Fruit fly (Drosophila melanogaster) whole organism, embryonic: ENCODE results near the gene D12.

ENCODE experiments used
- Atf3 ChIP-seq: fragments of 200-800 bp; sonication (Bioruptor generic); optimal IDR thresholded peaks from 3 replicates; lab custom pipeline; 2016; ENCODE audit warnings: missing biosample characterization, missing genetic modification characterization
- CG1024 ChIP-seq: fragments of 200-800 bp; sonication (Bioruptor generic); IDR thresholded peaks from 2 replicates; pipeline ENCODE4 v1.3.6; 2022; ENCODE audit warnings: missing biosample characterization, missing genetic modification characterization
- CG12236 ChIP-seq: fragments of 200-800 bp; sonication (Bioruptor generic); optimal IDR thresholded peaks from 2 replicates; lab custom pipeline; 2016; ENCODE audit warnings: missing biosample characterization, missing genetic modification characterization
- CG12659 ChIP-seq: fragments of 200-800 bp; sonication (Bioruptor generic); optimal IDR thresholded peaks from 3 replicates; lab custom pipeline; 2017; ENCODE audit warnings: mild to moderate bottlenecking, missing biosample characterization, missing genetic modification reagents, missing genetic modification characterization
- CG1529 ChIP-seq: fragments of 200-800 bp; sonication (Bioruptor generic); optimal IDR thresholded peaks from 3 replicates; lab custom pipeline; 2018; ENCODE audit warnings: missing biosample characterization, missing genetic modification characterization
- CG15696 ChIP-seq: fragments of 200-800 bp; sonication (Bioruptor generic); optimal IDR thresholded peaks from 2 replicates; lab custom pipeline; 2019; ENCODE audit warnings: missing biosample characterization, mild to moderate bottlenecking, missing genetic modification characterization, moderate library complexity
- CG1647 ChIP-seq: fragments of 200-800 bp; sonication (Bioruptor generic); optimal IDR thresholded peaks from 3 replicates; lab custom pipeline; 2016; ENCODE audit warnings: missing biosample characterization, missing genetic modification characterization
- CG18476 ChIP-seq: fragments of 200-800 bp; sonication (Bioruptor generic); optimal IDR thresholded peaks from 2 replicates; lab custom pipeline; 2016; ENCODE audit warnings: missing biosample characterization, mild to moderate bottlenecking, missing genetic modification characterization
- CG18599 ChIP-seq: fragments of 200-800 bp; sonication (Bioruptor generic); optimal IDR thresholded peaks from 3 replicates; lab custom pipeline; 2017; ENCODE audit warnings: missing biosample characterization, missing genetic modification characterization, mild to moderate bottlenecking, moderate library complexity, missing genetic modification reagents
- CG2116 ChIP-seq: fragments of 200-800 bp; sonication (Bioruptor generic); optimal IDR thresholded peaks from 3 replicates; lab custom pipeline; 2018; ENCODE audit warnings: missing biosample characterization, mild to moderate bottlenecking, missing genetic modification characterization
- CG2678 ChIP-seq: fragments of 200-800 bp; sonication (Bioruptor generic); optimal IDR thresholded peaks from 3 replicates; lab custom pipeline; 2019; ENCODE audit warnings: missing biosample characterization, mild to moderate bottlenecking, missing genetic modification characterization, moderate library complexity
- CG4404 ChIP-seq: fragments of 200-800 bp; sonication (Bioruptor generic); IDR thresholded peaks from 2 replicates; pipeline ENCODE4 v1.3.6; 2022; ENCODE audit warnings: missing biosample characterization, missing genetic modification characterization
- CG6689 ChIP-seq: fragments of 200-800 bp; sonication (Bioruptor generic); IDR thresholded peaks from 2 replicates; pipeline ENCODE4 v1.3.6; 2022; ENCODE audit warnings: missing biosample characterization, missing genetic modification characterization
- CG9876 ChIP-seq: fragments of 200-800 bp; sonication (Bioruptor generic); optimal IDR thresholded peaks from 2 replicates; lab custom pipeline; 2016; ENCODE audit warnings: missing biosample characterization, missing genetic modification characterization
- Dp ChIP-seq: fragments of 200-800 bp; sonication (Bioruptor generic); optimal IDR thresholded peaks from 2 replicates; lab custom pipeline; 2018; ENCODE audit warnings: missing biosample characterization, mild to moderate bottlenecking, missing genetic modification characterization, moderate library complexity
- E2f1 ChIP-seq: fragments of 200-800 bp; sonication (Bioruptor generic); IDR thresholded peaks from 2 replicates; pipeline ENCODE4 v1.3.6; 2022; ENCODE audit warnings: missing biosample characterization, missing genetic modification characterization
- E2f2 ChIP-seq: fragments of 200-800 bp; sonication (Bioruptor generic); IDR thresholded peaks from 2 replicates; pipeline ENCODE4 v1.3.6; 2022; ENCODE audit warnings: missing biosample characterization, missing genetic modification characterization
- H2.0 ChIP-seq: fragments of 200-800 bp; sonication (Bioruptor generic); IDR thresholded peaks from 2 replicates; pipeline ENCODE4 v1.3.6; 2022; ENCODE audit warnings: missing biosample characterization, missing genetic modification characterization
- Hsf ChIP-seq: fragments of 200-800 bp; sonication (Bioruptor generic); optimal IDR thresholded peaks from 3 replicates; lab custom pipeline; 2016; ENCODE audit warnings: missing biosample characterization, missing genetic modification characterization
- Meics ChIP-seq: fragments of 200-800 bp; sonication (Bioruptor generic); optimal IDR thresholded peaks from 2 replicates; lab custom pipeline; 2017; ENCODE audit warnings: missing biosample characterization, mild to moderate bottlenecking, missing genetic modification characterization
- NFAT ChIP-seq: fragments of 200-800 bp; sonication (Bioruptor generic); IDR thresholded peaks from 2 replicates; pipeline ENCODE4 v1.3.6; 2022; ENCODE audit warnings: missing biosample characterization, missing genetic modification characterization
- Nf-YC ChIP-seq: fragments of 200-800 bp; optimal IDR thresholded peaks from 3 replicates; lab custom pipeline; 2019; ENCODE audit warnings: missing biosample characterization, mild to moderate bottlenecking, missing genetic modification characterization, moderate library complexity
- Opbp ChIP-seq: fragments of 200-800 bp; sonication (Bioruptor generic); IDR thresholded peaks from 3 replicates; pipeline ENCODE4 v1.3.6; 2022; ENCODE audit warnings: missing biosample characterization, missing genetic modification characterization; ENCODE audit not compliant: partially characterized antibody
- Scr ChIP-seq: fragments of 200-800 bp; sonication (Bioruptor generic); IDR thresholded peaks from 2 replicates; pipeline ENCODE4 v1.3.6; 2022; ENCODE audit warnings: missing biosample characterization, missing genetic modification characterization; ENCODE audit not compliant: partially characterized antibody
- Sry-β ChIP-seq: fragments of 200-800 bp; sonication (Bioruptor generic); optimal IDR thresholded peaks from 2 replicates; lab custom pipeline; 2018; ENCODE audit warnings: missing biosample characterization, mild to moderate bottlenecking, missing genetic modification characterization, moderate library complexity
- Sry-δ ChIP-seq: fragments of 200-800 bp; sonication (Bioruptor generic); optimal IDR thresholded peaks from 2 replicates; lab custom pipeline; 2016; ENCODE audit warnings: missing biosample characterization, missing genetic modification characterization
- TFAM ChIP-seq: fragments of 200-800 bp; sonication (Bioruptor generic); optimal IDR thresholded peaks from 2 replicates; lab custom pipeline; 2017; ENCODE audit warnings: missing biosample characterization, missing genetic modification characterization, inconsistent platforms
- ato ChIP-seq: fragments of 200-800 bp; sonication (Bioruptor generic); IDR thresholded peaks from 2 replicates; pipeline ENCODE4 v1.3.6; 2022; ENCODE audit warnings: missing biosample characterization, missing genetic modification characterization; ENCODE audit not compliant: partially characterized antibody
- bowl ChIP-seq: fragments of 200-800 bp; sonication (Bioruptor generic); IDR thresholded peaks from 2 replicates; pipeline ENCODE4 v1.3.6; 2022; ENCODE audit warnings: missing biosample characterization, missing genetic modification characterization
- caup ChIP-seq: fragments of 200-800 bp; sonication (Bioruptor generic); optimal IDR thresholded peaks from 3 replicates; lab custom pipeline; 2017; ENCODE audit warnings: missing biosample characterization, mild to moderate bottlenecking, missing genetic modification characterization, moderate library complexity; ENCODE audit not compliant: severe bottlenecking
- cg ChIP-seq: fragments of 200-800 bp; sonication (Bioruptor generic); optimal IDR thresholded peaks from 3 replicates; lab custom pipeline; 2019; ENCODE audit warnings: missing biosample characterization, mild to moderate bottlenecking, missing genetic modification characterization, moderate library complexity
- chinmo ChIP-seq: fragments of 200-800 bp; sonication (Bioruptor generic); IDR thresholded peaks from 4 replicates; pipeline ENCODE4 v1.3.6; 2022; ENCODE audit warnings: missing biosample characterization, missing genetic modification characterization; ENCODE audit not compliant: partially characterized antibody
- cwo ChIP-seq: fragments of 200-800 bp; sonication (Bioruptor generic); optimal IDR thresholded peaks from 3 replicates; lab custom pipeline; 2017; ENCODE audit warnings: missing biosample characterization, missing genetic modification characterization, mild to moderate bottlenecking, moderate library complexity, missing genetic modification reagents
- ems ChIP-seq: fragments of 200-800 bp; sonication (Bioruptor generic); optimal IDR thresholded peaks from 3 replicates; lab custom pipeline; 2016; ENCODE audit warnings: missing biosample characterization, missing genetic modification characterization
- en ChIP-seq: fragments of 200-800 bp; sonication (Bioruptor generic); optimal IDR thresholded peaks from 2 replicates; lab custom pipeline; 2016; ENCODE audit warnings: missing biosample characterization, missing genetic modification characterization
- fd64A ChIP-seq: fragments of 200-800 bp; sonication (Bioruptor generic); optimal IDR thresholded peaks from 3 replicates; lab custom pipeline; 2018; ENCODE audit warnings: missing biosample characterization, mild to moderate bottlenecking, missing genetic modification characterization
- fu2 ChIP-seq: fragments of 200-800 bp; sonication (Bioruptor generic); optimal IDR thresholded peaks from 2 replicates; lab custom pipeline; 2016; ENCODE audit warnings: missing biosample characterization, missing genetic modification characterization
- gcm2 ChIP-seq: fragments of 200-800 bp; sonication (Bioruptor generic); optimal IDR thresholded peaks from 2 replicates; lab custom pipeline; 2016; ENCODE audit warnings: missing biosample characterization, missing genetic modification characterization
- gro ChIP-seq: fragments of 200-800 bp; sonication (Bioruptor generic); optimal IDR thresholded peaks from 2 replicates; lab custom pipeline; 2016; ENCODE audit warnings: missing biosample characterization, missing genetic modification characterization
- hb ChIP-seq: fragments of 200-800 bp; sonication (Bioruptor generic); IDR thresholded peaks from 3 replicates; pipeline ENCODE4 v1.3.6; 2022; ENCODE audit warnings: missing biosample characterization, missing genetic modification characterization; ENCODE audit not compliant: partially characterized antibody
- her ChIP-seq: fragments of 200-800 bp; sonication (Bioruptor generic); optimal IDR thresholded peaks from 2 replicates; lab custom pipeline; 2016; ENCODE audit warnings: missing biosample characterization, missing genetic modification characterization
- lilli ChIP-seq: fragments of 200-800 bp; sonication (Bioruptor generic); optimal IDR thresholded peaks from 3 replicates; lab custom pipeline; 2016; ENCODE audit warnings: missing biosample characterization, missing genetic modification characterization
- onecut ChIP-seq: fragments of 200-800 bp; sonication (Bioruptor generic); IDR thresholded peaks from 2 replicates; pipeline ENCODE4 v1.3.6; 2022; ENCODE audit warnings: missing biosample characterization, missing genetic modification characterization
- pros ChIP-seq: fragments of 200-800 bp; sonication (Bioruptor generic); optimal IDR thresholded peaks from 3 replicates; lab custom pipeline; 2019; ENCODE audit warnings: missing biosample characterization, mild to moderate bottlenecking, missing genetic modification characterization, moderate library complexity
- pzg ChIP-seq: fragments of 200-800 bp; sonication (Bioruptor generic); optimal IDR thresholded peaks from 3 replicates; lab custom pipeline; 2018; ENCODE audit warnings: missing biosample characterization, mild to moderate bottlenecking, missing genetic modification characterization, moderate library complexity
- ttk ChIP-seq: fragments of 200-800 bp; sonication (Bioruptor generic); IDR thresholded peaks from 2 replicates; pipeline ENCODE4 v2.1.2; 2022; ENCODE audit warnings: missing biosample characterization, missing genetic modification characterization
- tup ChIP-seq: fragments of 200-800 bp; sonication (Bioruptor generic); optimal IDR thresholded peaks from 2 replicates; lab custom pipeline; 2016; ENCODE audit warnings: missing biosample characterization, mild to moderate bottlenecking, missing genetic modification characterization, moderate library complexity
- unc-4 ChIP-seq: fragments of 200-800 bp; sonication (Bioruptor generic); IDR thresholded peaks from 2 replicates; pipeline ENCODE4 v1.3.6; 2022; ENCODE audit warnings: missing biosample characterization, missing genetic modification characterization; ENCODE audit not compliant: partially characterized antibody
- vfl ChIP-seq: fragments of 200-800 bp; sonication (Bioruptor generic); optimal IDR thresholded peaks from 2 replicates; lab custom pipeline; 2016; ENCODE audit warnings: missing biosample characterization, missing genetic modification characterization

Gene D12

dm6 chr2L:8451497-8451896 is 14.3 kb upstream of the D12 start (continued):
- TF ChIP-seq Dp (no peak), fu2 (GFP tag; lab: Kevin White, UChicago) (no peak)

dm6 chr2L:8449358-8449757 is 12.2 kb upstream of the D12 start, which contains the start of gene Aasdh:
TSS of gene Aasdh (minus strand) at chr2L:8449576.
- TF ChIP-seq ttk (GFP tag; lab: Robert Waterston, UW), result no peak
- no peak for TF ChIP-seq CG15696 (tag; lab: Kevin White, UChicago)
- TF ChIP-seq pzg (GFP tag; lab: Kevin White, UChicago), result peak; percentile 29
- no peak for TF ChIP-seq Atf3 (GFP tag; lab: Kevin White, UChicago)
- no peak for TF ChIP-seq cg (GFP tag; lab: Kevin White, UChicago)
- no peak for TF ChIP-seq CG1024 (GFP tag; lab: Robert Waterston, UW)
- TF ChIP-seq gro (GFP tag; lab: Kevin White, UChicago), result no peak
- TF ChIP-seq CG1529 (GFP tag; lab: Kevin White, UChicago), result no peak
- no peak for TF ChIP-seq caup (GFP tag; lab: Kevin White, UChicago)
- peak; percentile 57 for TF ChIP-seq CG2116
- TF ChIP-seq NFAT (GFP tag; lab: Robert Waterston, UW), result no peak
- no peak for TF ChIP-seq lilli
- TF ChIP-seq onecut (GFP tag; lab: Robert Waterston, UW), result no peak
- no peak for TF ChIP-seq gcm2
- TF ChIP-seq CG1647 (GFP tag; lab: Kevin White, UChicago), result no peak
- no peak for TF ChIP-seq fd64A (GFP tag; lab: Kevin White, UChicago)
- no peak for TF ChIP-seq E2f1 (GFP tag; lab: Robert Waterston, UW)
- TF ChIP-seq Scr, result peak; percentile 34; the same call in 1 of the 2 replicates
- no peak for TF ChIP-seq vfl (GFP tag; lab: Kevin White, UChicago)
- TF ChIP-seq Nf-YC (tag; lab: Kevin White, UChicago), result no peak
- peak; percentile 43; the same call in 1 of the 2 replicates for TF ChIP-seq unc-4
- no peak for TF ChIP-seq H2.0 (GFP tag; lab: Robert Waterston, UW)
- no peak for TF ChIP-seq Meics (GFP tag; lab: Kevin White, UChicago)
- TF ChIP-seq pros (GFP tag; lab: Kevin White, UChicago), result no peak
- no peak for TF ChIP-seq hb (GFP tag; lab: Robert Waterston, UW)
- TF ChIP-seq CG18599 (GFP tag; lab: Kevin White, UChicago), result no peak
- no peak for TF ChIP-seq ato (GFP tag; lab: Robert Waterston, UW)
- no peak for TF ChIP-seq CG12659 (GFP tag; lab: Kevin White, UChicago)
- TF ChIP-seq E2f2 (GFP tag; lab: Robert Waterston, UW), result peak; percentile 90
- no peak for TF ChIP-seq her (GFP tag; lab: Kevin White, UChicago)
- TF ChIP-seq cwo (GFP tag; lab: Kevin White, UChicago), result no peak
- TF ChIP-seq CG6689 (GFP tag; lab: Robert Waterston, UW), result no peak
- no peak for TF ChIP-seq CG18476
- TF ChIP-seq Sry-δ (GFP tag; lab: Kevin White, UChicago), result peak; percentile 74
- 0 out of 2 replicates have a peak, but pooled peaks have one; percentile 14 for TF ChIP-seq bowl
- TF ChIP-seq CG9876 (GFP tag; lab: Kevin White, UChicago), result no peak
- TF ChIP-seq chinmo (GFP tag; lab: Robert Waterston, UW), result 0 out of 4 replicates have a peak, but pooled peaks have one; percentile 27
- no peak for TF ChIP-seq CG12236 (GFP tag; lab: Kevin White, UChicago)
- no peak for TF ChIP-seq TFAM
- TF ChIP-seq Sry-β, result no peak
- TF ChIP-seq Opbp (GFP tag; lab: Robert Waterston, UW), result 0 out of 3 replicates have a peak, but pooled peaks have one; percentile 19
- TF ChIP-seq en, result no peak
- no peak for TF ChIP-seq ems (GFP tag; lab: Kevin White, UChicago)
- TF ChIP-seq CG2678, result no peak
- no peak for TF ChIP-seq CG4404 (GFP tag; lab: Robert Waterston, UW)
- TF ChIP-seq Hsf (GFP tag; lab: Kevin White, UChicago), result no peak
- no peak for TF ChIP-seq tup (GFP tag; lab: Kevin White, UChicago)
